Worm (Caenorhabditis elegans) whole organism, L4 larva: ENCODE measurements around the gene nhr-246.

ENCODE experiments used
- ceh-32 ChIP-seq: sonication (generic microtip); optimal IDR thresholded peaks from 2 replicates; lab custom pipeline; 2016; ENCODE audit warnings: mild to moderate bottlenecking, missing genetic modification characterization, missing compliant biosample characterization; ENCODE audit not compliant: poor library complexity
- fkh-10 ChIP-seq: fragments of 150-350 bp; optimal IDR thresholded peaks from 2 replicates; lab custom pipeline; 2014; ENCODE audit warnings: missing biosample characterization, missing genetic modification reagents, missing genetic modification characterization
- nhr-11 ChIP-seq: fragments of 150-350 bp; optimal IDR thresholded peaks from 2 replicates; lab custom pipeline; 2014; ENCODE audit warnings: missing biosample characterization, missing genetic modification characterization
- nhr-25 ChIP-seq: sonication (generic microtip); optimal IDR thresholded peaks from 2 replicates; lab custom pipeline; 2017; ENCODE audit warnings: missing genetic modification characterization, mild to moderate bottlenecking, missing compliant biosample characterization, antibody characterized with exemption, moderate library complexity, borderline replicate concordance; ENCODE audit not compliant: insufficient read depth
- skn-1 ChIP-seq: fragments of 150-350 bp; optimal IDR thresholded peaks from 2 replicates; lab custom pipeline; 2014; ENCODE audit warnings: missing biosample characterization, missing genetic modification characterization
- snpc-4 ChIP-seq: fragments of 150-350 bp; optimal IDR thresholded peaks from 2 replicates; lab custom pipeline; 2014; ENCODE audit warnings: missing biosample characterization, missing genetic modification characterization

ce11 chrV:15354648-15355047 lies 38.4 kb downstream of the nhr-246 start, which contains the start of gene C29F3.7:
- no peak for TF ChIP-seq ceh-32
- no peak for TF ChIP-seq nhr-25
- TF ChIP-seq nhr-11, result no peak
- no peak for TF ChIP-seq fkh-10
- no peak for TF ChIP-seq snpc-4 (tag; lab: Kevin White, UChicago)
- TF ChIP-seq skn-1 (tag; lab: Kevin White, UChicago), result no peak
